Fruit fly (Drosophila melanogaster) whole organism, embryonic: ENCODE measurements around the gene CCDC53.

ENCODE experiments used
- Adf1 ChIP-seq: fragments of 200-800 bp; sonication (Bioruptor generic); IDR thresholded peaks from 2 replicates; pipeline ENCODE4 v1.3.6; 2022; ENCODE audit warnings: missing biosample characterization, missing genetic modification characterization
- B-H2 ChIP-seq: fragments of 200-800 bp; sonication (Bioruptor generic); optimal IDR thresholded peaks from 2 replicates; lab custom pipeline; 2018; ENCODE audit warnings: missing biosample characterization, mild to moderate bottlenecking, missing genetic modification characterization
- BtbVII ChIP-seq: fragments of 200-800 bp; sonication (Bioruptor generic); optimal IDR thresholded peaks from 3 replicates; lab custom pipeline; 2017; ENCODE audit warnings: missing biosample characterization, mild to moderate bottlenecking, missing genetic modification characterization
- C15 ChIP-seq: fragments of 200-800 bp; sonication (Bioruptor generic); IDR thresholded peaks from 3 replicates; pipeline ENCODE4 v1.3.6; 2022; ENCODE audit warnings: missing biosample characterization, missing genetic modification characterization
- CG10267 ChIP-seq: fragments of 200-800 bp; sonication (Bioruptor generic); optimal IDR thresholded peaks from 2 replicates; lab custom pipeline; 2018; ENCODE audit warnings: missing biosample characterization, mild to moderate bottlenecking, missing genetic modification characterization, moderate library complexity
- CG11456 ChIP-seq: fragments of 200-800 bp; sonication (Bioruptor generic); IDR thresholded peaks from 3 replicates; pipeline ENCODE4 v1.3.6; 2022; ENCODE audit warnings: missing biosample characterization, missing genetic modification characterization
- CG14050 ChIP-seq: fragments of 200-800 bp; sonication (Bioruptor generic); IDR thresholded peaks from 3 replicates; pipeline ENCODE4 v1.3.6; 2022; ENCODE audit warnings: missing biosample characterization, missing genetic modification characterization
- CG14441 ChIP-seq: fragments of 200-800 bp; sonication (Bioruptor generic); IDR thresholded peaks from 2 replicates; pipeline ENCODE4 v1.3.6; 2022; ENCODE audit warnings: missing biosample characterization, missing genetic modification characterization
- CG14965 ChIP-seq: fragments of 200-800 bp; sonication (Bioruptor generic); optimal IDR thresholded peaks from 2 replicates; lab custom pipeline; 2016; ENCODE audit warnings: missing biosample characterization, missing genetic modification characterization, borderline replicate concordance
- CG15011 ChIP-seq: fragments of 200-800 bp; sonication (Bioruptor generic); optimal IDR thresholded peaks from 3 replicates; lab custom pipeline; 2018; ENCODE audit warnings: missing biosample characterization, mild to moderate bottlenecking, missing genetic modification characterization
- CG15073 ChIP-seq: fragments of 200-800 bp; sonication (Bioruptor generic); optimal IDR thresholded peaks from 2 replicates; lab custom pipeline; 2016; ENCODE audit warnings: missing biosample characterization, missing genetic modification characterization
- CG1602 ChIP-seq: fragments of 200-800 bp; sonication (Bioruptor generic); optimal IDR thresholded peaks from 3 replicates; lab custom pipeline; 2016; ENCODE audit warnings: missing biosample characterization, missing genetic modification characterization
- CG17359 ChIP-seq: fragments of 200-800 bp; sonication (Bioruptor generic); optimal IDR thresholded peaks from 3 replicates; lab custom pipeline; 2018; ENCODE audit warnings: missing biosample characterization, mild to moderate bottlenecking, missing genetic modification characterization, moderate library complexity
- CG17361 ChIP-seq: fragments of 200-800 bp; sonication (Bioruptor generic); IDR thresholded peaks from 3 replicates; pipeline ENCODE4 v1.3.6; 2022; ENCODE audit warnings: missing biosample characterization, missing genetic modification characterization
- CG31224 ChIP-seq: fragments of 200-800 bp; sonication (Bioruptor generic); IDR thresholded peaks from 2 replicates; pipeline ENCODE4 v1.3.6; 2022; ENCODE audit warnings: missing biosample characterization, missing genetic modification characterization
- CG4282 ChIP-seq: fragments of 200-800 bp; sonication (Bioruptor generic); optimal IDR thresholded peaks from 2 replicates; lab custom pipeline; 2016; ENCODE audit warnings: missing biosample characterization, missing genetic modification characterization
- CG4820 ChIP-seq: fragments of 200-800 bp; sonication (Bioruptor generic); optimal IDR thresholded peaks from 3 replicates; lab custom pipeline; 2016; ENCODE audit warnings: missing biosample characterization, missing genetic modification characterization
- CG6689 ChIP-seq: fragments of 200-800 bp; sonication (Bioruptor generic); IDR thresholded peaks from 2 replicates; pipeline ENCODE4 v1.3.6; 2022; ENCODE audit warnings: missing biosample characterization, missing genetic modification characterization
- CG7963 ChIP-seq: fragments of 200-800 bp; sonication (Bioruptor generic); IDR thresholded peaks from 3 replicates; pipeline ENCODE4 v1.3.6; 2022; ENCODE audit warnings: missing biosample characterization, missing genetic modification characterization; ENCODE audit not compliant: partially characterized antibody
- CG8765 ChIP-seq: fragments of 200-800 bp; sonication (Bioruptor generic); IDR thresholded peaks from 2 replicates; pipeline ENCODE4 v1.3.6; 2022; ENCODE audit warnings: missing biosample characterization, missing genetic modification characterization
- CG9215 ChIP-seq: fragments of 200-800 bp; sonication (Bioruptor generic); IDR thresholded peaks from 2 replicates; pipeline ENCODE4 v1.3.6; 2022; ENCODE audit warnings: missing biosample characterization, missing genetic modification characterization
- CG9876 ChIP-seq: fragments of 200-800 bp; sonication (Bioruptor generic); optimal IDR thresholded peaks from 2 replicates; lab custom pipeline; 2016; ENCODE audit warnings: missing biosample characterization, missing genetic modification characterization
- CkIIα-i1 ChIP-seq: fragments of 200-800 bp; sonication (Bioruptor generic); IDR thresholded peaks from 2 replicates; pipeline ENCODE4 v1.3.6; 2022; ENCODE audit warnings: missing biosample characterization, missing genetic modification characterization
- D19B ChIP-seq: fragments of 200-800 bp; sonication (Bioruptor generic); optimal IDR thresholded peaks from 2 replicates; lab custom pipeline; 2017; ENCODE audit warnings: missing biosample characterization, mild to moderate bottlenecking, missing genetic modification characterization
- Dll ChIP-seq: fragments of 200-800 bp; sonication (Bioruptor generic); IDR thresholded peaks from 4 replicates; pipeline ENCODE4 v1.3.6; 2022; ENCODE audit warnings: missing biosample characterization, missing genetic modification characterization; ENCODE audit not compliant: partially characterized antibody
- Dp ChIP-seq: fragments of 200-800 bp; sonication (Bioruptor generic); optimal IDR thresholded peaks from 2 replicates; lab custom pipeline; 2018; ENCODE audit warnings: missing biosample characterization, mild to moderate bottlenecking, missing genetic modification characterization, moderate library complexity
- Dref ChIP-seq: fragments of 200-800 bp; sonication (Bioruptor generic); IDR thresholded peaks from 2 replicates; pipeline ENCODE4 v1.3.6; 2022; ENCODE audit warnings: missing biosample characterization, missing genetic modification characterization
- E2f2 ChIP-seq: fragments of 200-800 bp; sonication (Bioruptor generic); IDR thresholded peaks from 2 replicates; pipeline ENCODE4 v1.3.6; 2022; ENCODE audit warnings: missing biosample characterization, missing genetic modification characterization
- Gug ChIP-seq: fragments of 200-800 bp; sonication (Bioruptor generic); IDR thresholded peaks from 4 replicates; pipeline ENCODE4 v1.3.6; 2022; ENCODE audit warnings: missing biosample characterization, missing genetic modification characterization
- Kr ChIP-seq: fragments of 200-800 bp; sonication (Bioruptor generic); optimal IDR thresholded peaks from 2 replicates; lab custom pipeline; 2017; ENCODE audit warnings: missing biosample characterization, mild to moderate bottlenecking, missing genetic modification characterization
- Oaz ChIP-seq: fragments of 200-800 bp; sonication (Bioruptor generic); IDR thresholded peaks from 2 replicates; pipeline ENCODE4 v1.3.6; 2022; ENCODE audit warnings: missing biosample characterization, missing genetic modification characterization
- Ptx1 ChIP-seq: fragments of 200-800 bp; sonication (Bioruptor generic); IDR thresholded peaks from 2 replicates; pipeline ENCODE4 v1.3.6; 2022; ENCODE audit warnings: missing biosample characterization, missing genetic modification characterization
- Sin3A ChIP-seq: fragments of >200 bp; optimal IDR thresholded peaks from 2 replicates; lab custom pipeline; 2018
- Sox102F ChIP-seq: fragments of 200-800 bp; sonication (Bioruptor generic); optimal IDR thresholded peaks from 2 replicates; lab custom pipeline; 2018; ENCODE audit warnings: missing biosample characterization, mild to moderate bottlenecking, missing genetic modification characterization, moderate library complexity
- Vsx1 ChIP-seq: fragments of 200-800 bp; sonication (Bioruptor generic); optimal IDR thresholded peaks from 2 replicates; lab custom pipeline; 2017; ENCODE audit warnings: missing biosample characterization, mild to moderate bottlenecking, missing genetic modification characterization, missing genetic modification reagents
- abd-A ChIP-seq: fragments of 200-800 bp; sonication (Bioruptor generic); optimal IDR thresholded peaks from 3 replicates; lab custom pipeline; 2019; ENCODE audit warnings: missing biosample characterization, mild to moderate bottlenecking, missing genetic modification characterization, moderate library complexity
- az2 ChIP-seq: fragments of 200-800 bp; sonication (Bioruptor generic); optimal IDR thresholded peaks from 3 replicates; lab custom pipeline; 2016; ENCODE audit warnings: missing biosample characterization, missing genetic modification characterization
- bowl ChIP-seq: fragments of 200-800 bp; sonication (Bioruptor generic); IDR thresholded peaks from 2 replicates; pipeline ENCODE4 v1.3.6; 2022; ENCODE audit warnings: missing biosample characterization, missing genetic modification characterization
- chinmo ChIP-seq: fragments of 200-800 bp; sonication (Bioruptor generic); IDR thresholded peaks from 4 replicates; pipeline ENCODE4 v1.3.6; 2022; ENCODE audit warnings: missing biosample characterization, missing genetic modification characterization; ENCODE audit not compliant: partially characterized antibody
- corto ChIP-seq: fragments of 200-800 bp; sonication (Bioruptor generic); optimal IDR thresholded peaks from 2 replicates; lab custom pipeline; 2016; ENCODE audit warnings: missing biosample characterization, mild to moderate bottlenecking, missing genetic modification characterization, moderate library complexity
- crc ChIP-seq: fragments of 200-800 bp; sonication (Bioruptor generic); optimal IDR thresholded peaks from 2 replicates; lab custom pipeline; 2016; ENCODE audit warnings: missing biosample characterization, missing genetic modification characterization
- dati ChIP-seq: fragments of 200-800 bp; sonication (Bioruptor generic); IDR thresholded peaks from 2 replicates; pipeline ENCODE4 v1.3.6; 2022; ENCODE audit warnings: missing biosample characterization, missing genetic modification characterization
- ems ChIP-seq: fragments of 200-800 bp; sonication (Bioruptor generic); optimal IDR thresholded peaks from 3 replicates; lab custom pipeline; 2016; ENCODE audit warnings: missing biosample characterization, missing genetic modification characterization
- exex ChIP-seq: fragments of 200-800 bp; sonication (Bioruptor generic); optimal IDR thresholded peaks from 4 replicates; lab custom pipeline; 2018; ENCODE audit warnings: missing biosample characterization, mild to moderate bottlenecking, missing genetic modification characterization, moderate library complexity
- jigr1 ChIP-seq: fragments of 200-800 bp; sonication (Bioruptor generic); IDR thresholded peaks from 3 replicates; pipeline ENCODE4 v1.3.6; 2022; ENCODE audit warnings: missing biosample characterization, missing genetic modification characterization
- kay ChIP-seq: fragments of 200-800 bp; sonication (Bioruptor generic); optimal IDR thresholded peaks from 2 replicates; lab custom pipeline; 2016; ENCODE audit warnings: missing biosample characterization, missing genetic modification characterization
- lab ChIP-seq: fragments of 200-800 bp; sonication (Bioruptor generic); optimal IDR thresholded peaks from 3 replicates; lab custom pipeline; 2017; ENCODE audit warnings: missing biosample characterization, missing genetic modification characterization, mild to moderate bottlenecking, moderate library complexity, missing genetic modification reagents
- maf-S ChIP-seq: fragments of 200-800 bp; sonication (Bioruptor generic); optimal IDR thresholded peaks from 2 replicates; lab custom pipeline; 2016; ENCODE audit warnings: missing biosample characterization, missing genetic modification characterization
- nau ChIP-seq: fragments of 200-800 bp; sonication (Bioruptor generic); optimal IDR thresholded peaks from 3 replicates; lab custom pipeline; 2017; ENCODE audit warnings: missing biosample characterization, mild to moderate bottlenecking, missing genetic modification characterization, missing genetic modification reagents
- nerfin-1 ChIP-seq: fragments of 200-800 bp; sonication (Bioruptor generic); optimal IDR thresholded peaks from 3 replicates; lab custom pipeline; 2019; ENCODE audit warnings: missing biosample characterization, mild to moderate bottlenecking, missing genetic modification characterization, moderate library complexity
- rib ChIP-seq: fragments of 200-800 bp; sonication (Bioruptor generic); IDR thresholded peaks from 2 replicates; pipeline ENCODE4 v1.3.6; 2022; ENCODE audit warnings: missing biosample characterization, missing genetic modification characterization
- sim ChIP-seq: fragments of 200-800 bp; sonication (Bioruptor generic); IDR thresholded peaks from 2 replicates; pipeline ENCODE4 v1.3.6; 2022; ENCODE audit warnings: missing biosample characterization, missing genetic modification characterization
- zen2 ChIP-seq: fragments of 200-800 bp; sonication (Bioruptor generic); IDR thresholded peaks from 3 replicates; pipeline ENCODE4 v1.3.6; 2022; ENCODE audit warnings: missing biosample characterization, missing genetic modification characterization; ENCODE audit not compliant: partially characterized antibody

CCDC53 gene

dm6 chr2L:7991951-7992350 is 49.0 kb upstream of the CCDC53 start (continued):
- no peak for TF ChIP-seq Dref
- TF ChIP-seq CG1602 (GFP tag; lab: Kevin White, UChicago) = no peak
- TF ChIP-seq C15 (GFP tag; lab: Robert Waterston, UW) = no peak
- TF ChIP-seq Adf1 = no peak
- peak; percentile 36 for TF ChIP-seq Sox102F (GFP tag; lab: Kevin White, UChicago)
- no peak for TF ChIP-seq sim (GFP tag; lab: Robert Waterston, UW)
- TF ChIP-seq Sin3A (lab: Kevin White, UChicago) = no peak
- no peak for TF ChIP-seq abd-A (tag; lab: Kevin White, UChicago)
- TF ChIP-seq maf-S (GFP tag; lab: Kevin White, UChicago) = no peak
- TF ChIP-seq rib (GFP tag; lab: Robert Waterston, UW) = no peak
- TF ChIP-seq CG4282 (GFP tag; lab: Kevin White, UChicago) = no peak
- no peak for TF ChIP-seq az2 (GFP tag; lab: Kevin White, UChicago)
- no peak for TF ChIP-seq B-H2 (GFP tag; lab: Kevin White, UChicago)
- TF ChIP-seq E2f2 (GFP tag; lab: Robert Waterston, UW) = no peak
- TF ChIP-seq bowl (GFP tag; lab: Robert Waterston, UW) = no peak
- no peak for TF ChIP-seq Dp (GFP tag; lab: Kevin White, UChicago)
- no peak for TF ChIP-seq CG15073 (GFP tag; lab: Kevin White, UChicago)
- no peak for TF ChIP-seq CG10267 (tag; lab: Kevin White, UChicago)
- 0 out of 3 replicates have a peak, but pooled peaks have one; percentile 28 for TF ChIP-seq CG17361
- no peak for TF ChIP-seq Kr
- no peak for TF ChIP-seq kay
- TF ChIP-seq CG9876 (GFP tag; lab: Kevin White, UChicago) = no peak
- no peak for TF ChIP-seq zen2 (GFP tag; lab: Robert Waterston, UW)
- TF ChIP-seq lab = peak; percentile 17
- no peak for TF ChIP-seq corto (GFP tag; lab: Kevin White, UChicago)
- peak; percentile 34 for TF ChIP-seq CG17359 (tag; lab: Kevin White, UChicago)
- no peak for TF ChIP-seq CG6689 (GFP tag; lab: Robert Waterston, UW)
- TF ChIP-seq CG9215 (GFP tag; lab: Robert Waterston, UW) = no peak
- TF ChIP-seq dati (GFP tag; lab: Robert Waterston, UW) = no peak
- TF ChIP-seq Gug (GFP tag; lab: Robert Waterston, UW) = no peak
- TF ChIP-seq D19B (GFP tag; lab: Kevin White, UChicago) = no peak
- no peak for TF ChIP-seq chinmo (GFP tag; lab: Robert Waterston, UW)
- TF ChIP-seq BtbVII = no peak
- 0 out of 3 replicates have a peak, but pooled peaks have one; percentile 20 for TF ChIP-seq CG14050
- no peak for TF ChIP-seq ems (GFP tag; lab: Kevin White, UChicago)
- TF ChIP-seq exex (tag; lab: Kevin White, UChicago) = no peak
- TF ChIP-seq jigr1 (GFP tag; lab: Robert Waterston, UW) = no peak
- TF ChIP-seq Oaz = no peak
- no peak for TF ChIP-seq CG31224 (GFP tag; lab: Robert Waterston, UW)
- TF ChIP-seq CG15011 (GFP tag; lab: Kevin White, UChicago) = no peak
- no peak for TF ChIP-seq CG7963 (GFP tag; lab: Robert Waterston, UW)
- TF ChIP-seq nerfin-1 = no peak
- no peak for TF ChIP-seq Dll (GFP tag; lab: Robert Waterston, UW)
- no peak for TF ChIP-seq CG11456 (GFP tag; lab: Robert Waterston, UW)
- no peak for TF ChIP-seq CG14441 (GFP tag; lab: Robert Waterston, UW)
- TF ChIP-seq CG4820 = no peak
- peak; percentile 50; the same call in 1 of the 2 replicates for TF ChIP-seq Ptx1
- TF ChIP-seq CG14965 (GFP tag; lab: Kevin White, UChicago) = no peak
- no peak for TF ChIP-seq CkIIα-i1 (GFP tag; lab: Robert Waterston, UW)
- no peak for TF ChIP-seq nau (GFP tag; lab: Kevin White, UChicago)
- TF ChIP-seq Vsx1 (GFP tag; lab: Kevin White, UChicago) = peak; percentile 1
- TF ChIP-seq crc (GFP tag; lab: Kevin White, UChicago) = no peak
- no peak for TF ChIP-seq CG8765 (GFP tag; lab: Robert Waterston, UW)
